Fruit fly (Drosophila melanogaster): ENCODE data around the gene pins.

pins gene

dm6 chr3R:27554964-27555363 lies 27.7 kb upstream of the pins start (continued):
- peak; percentile 15 for TF ChIP-seq CG8290 (GFP tag; optimal IDR thresholded peaks at IDR 0.05)
- TF ChIP-seq CG8290 (tag; optimal IDR thresholded peaks at IDR 0.05): no peak
- peak; percentile 77 for TF ChIP-seq pum (GFP tag; optimal IDR thresholded peaks at IDR 0.05)
- peak; percentile 86 for TF ChIP-seq tap (tag; optimal IDR thresholded peaks at IDR 0.05)
- TF ChIP-seq zfh2 (GFP tag; optimal IDR thresholded peaks at IDR 0.05): no peak
- TF ChIP-seq Rfx (GFP tag; IDR thresholded peaks at IDR 0.05): peak; percentile 77
- 0 out of 2 replicates have a peak, but pooled peaks have one; percentile 53 for TF ChIP-seq danr (GFP tag; IDR thresholded peaks at IDR 0.05)
- peak; percentile 86 for TF ChIP-seq Ssrp (tag; optimal IDR thresholded peaks at IDR 0.05)
- peak; percentile 83 for TF ChIP-seq ATbp (GFP tag; optimal IDR thresholded peaks at IDR 0.05)
- peak; percentile 76 for TF ChIP-seq CG9727 (GFP tag; optimal IDR thresholded peaks at IDR 0.05)
- peak; percentile 74 for TF ChIP-seq CG15601 (tag; optimal IDR thresholded peaks at IDR 0.05)
- TF ChIP-seq CG3726 (GFP tag; IDR thresholded peaks at IDR 0.05): peak; percentile 77; the same call in 2 of the 3 replicates
- TF ChIP-seq inv (GFP tag; IDR thresholded peaks at IDR 0.05; ENCODE audit: partially characterized antibody): no peak
- TF ChIP-seq NC2α (GFP tag; optimal IDR thresholded peaks at IDR 0.05): no peak
- peak; percentile 84 for TF ChIP-seq ara (GFP tag; IDR thresholded peaks at IDR 0.05)
- TF ChIP-seq CG3163 (GFP tag; optimal IDR thresholded peaks at IDR 0.05): peak; percentile 39
- peak; percentile 71 for TF ChIP-seq CG13775 (GFP tag; optimal IDR thresholded peaks at IDR 0.05)
- peak; percentile 44; the same call in 1 of the 2 replicates for TF ChIP-seq al (GFP tag; IDR thresholded peaks at IDR 0.05)
- TF ChIP-seq Mad (GFP tag; optimal IDR thresholded peaks at IDR 0.05): peak; percentile 43
- TF ChIP-seq aop (GFP tag; IDR thresholded peaks at IDR 0.05): peak; percentile 57; the same call in 1 of the 2 replicates
- peak; percentile 74 for TF ChIP-seq CG1024 (GFP tag; IDR thresholded peaks at IDR 0.05)
- TF ChIP-seq CG11723 (GFP tag; optimal IDR thresholded peaks at IDR 0.05): peak; percentile 58
- peak; percentile 90 for TF ChIP-seq Awh (GFP tag; IDR thresholded peaks at IDR 0.05)
- no peak for TF ChIP-seq CG15479 (GFP tag; optimal IDR thresholded peaks at IDR 0.05)
- peak; percentile 59 for TF ChIP-seq CG7372 (GFP tag; IDR thresholded peaks at IDR 0.05)
- TF ChIP-seq CG9817 (tag; optimal IDR thresholded peaks at IDR 0.05): peak; percentile 72
- peak; percentile 72 for TF ChIP-seq CG18764 (GFP tag; optimal IDR thresholded peaks at IDR 0.05)
- peak; percentile 69 for TF ChIP-seq CG16815 (GFP tag; optimal IDR thresholded peaks at IDR 0.05)
- TF ChIP-seq gt (GFP tag; IDR thresholded peaks at IDR 0.05): no peak
- peak; percentile 59 for TF ChIP-seq run (tag; optimal IDR thresholded peaks at IDR 0.05)
- peak; percentile 64 for TF ChIP-seq sqz (GFP tag; optimal IDR thresholded peaks at IDR 0.05)
- TF ChIP-seq tll (GFP tag; optimal IDR thresholded peaks at IDR 0.05): no peak
- TF ChIP-seq CG3281 (GFP tag; optimal IDR thresholded peaks at IDR 0.05): peak; percentile 67
- TF ChIP-seq grau (tag; optimal IDR thresholded peaks at IDR 0.05): peak; percentile 82
- no peak for TF ChIP-seq pfk (GFP tag; optimal IDR thresholded peaks at IDR 0.05)
- no peak for TF ChIP-seq CG6175 (GFP tag; IDR thresholded peaks at IDR 0.05)
- peak; percentile 87 for TF ChIP-seq Blimp-1 (GFP tag; optimal IDR thresholded peaks at IDR 0.05)
- TF ChIP-seq CG17385 (GFP tag; optimal IDR thresholded peaks at IDR 0.05): peak; percentile 75
- no peak for TF ChIP-seq Poxn (GFP tag; IDR thresholded peaks at IDR 0.05)
- peak; percentile 74 for TF ChIP-seq esg (GFP tag; conservative IDR thresholded peaks at IDR 0.05)
- TF ChIP-seq az2 (GFP tag; optimal IDR thresholded peaks at IDR 0.05): peak; percentile 81
- TF ChIP-seq yki (optimal IDR thresholded peaks at IDR 0.05): no peak
- TF ChIP-seq CG10274 (GFP tag; optimal IDR thresholded peaks at IDR 0.05): peak; percentile 52
- TF ChIP-seq slp2 (GFP tag; optimal IDR thresholded peaks at IDR 0.05): peak; percentile 71
- TF ChIP-seq Rx (GFP tag; IDR thresholded peaks at IDR 0.05): peak; percentile 75
- peak; percentile 69 for TF ChIP-seq CG12659 (GFP tag; optimal IDR thresholded peaks at IDR 0.05)
- TF ChIP-seq HmgZ (tag; optimal IDR thresholded peaks at IDR 0.05): peak; percentile 68
- TF ChIP-seq row (GFP tag; IDR thresholded peaks at IDR 0.05): peak; percentile 84
- no peak for TF ChIP-seq sd (tag; optimal IDR thresholded peaks at IDR 0.05)
- TF ChIP-seq sisA (GFP tag; IDR thresholded peaks at IDR 0.05): peak; percentile 74
- TF ChIP-seq CG12071 (GFP tag; optimal IDR thresholded peaks at IDR 0.05): peak; percentile 76
- TF ChIP-seq gcm (GFP tag; optimal IDR thresholded peaks at IDR 0.05): peak; percentile 81

All from whole organism, embryonic.